Worm (Caenorhabditis elegans) whole organism, young adult: Measurements from ENCODE around the gene B0507.2.

ENCODE experiments used
- B0035.1 ChIP-seq: sonication (generic microtip); optimal IDR thresholded peaks from 2 replicates; lab custom pipeline; 2016; ENCODE audit warnings: missing genetic modification characterization, mild to moderate bottlenecking, missing compliant biosample characterization, missing genotype, missing genetic modification reagents
- ZK185.1 ChIP-seq: sonication (generic microtip); optimal IDR thresholded peaks from 2 replicates; lab custom pipeline; 2016; ENCODE audit warnings: mild to moderate bottlenecking, missing genetic modification characterization, missing compliant biosample characterization; ENCODE audit not compliant: poor library complexity, severe bottlenecking
- bed-1 ChIP-seq: fragments of 200-800 bp; sonication (Bioruptor generic); IDR thresholded peaks from 2 replicates; pipeline ENCODE4 v1.3.6; 2022; ENCODE audit warnings: missing genetic modification reagents, missing genetic modification characterization, missing compliant biosample characterization
- ceh-91 ChIP-seq: fragments of 200-800 bp; sonication (Bioruptor generic); IDR thresholded peaks from 2 replicates; pipeline ENCODE4 v1.3.6; 2022; ENCODE audit warnings: missing genetic modification reagents, missing genetic modification characterization, missing compliant biosample characterization
- egl-44 ChIP-seq: fragments of 200-800 bp; sonication (Bioruptor generic); IDR thresholded peaks from 2 replicates; pipeline ENCODE4 v1.3.6; 2022; ENCODE audit warnings: missing genetic modification reagents, missing genetic modification characterization, missing compliant biosample characterization
- egrh-3 ChIP-seq: fragments of 200-800 bp; sonication (Bioruptor generic); IDR thresholded peaks from 2 replicates; pipeline ENCODE4 v1.3.6; 2022; ENCODE audit warnings: missing genetic modification reagents, missing genetic modification characterization, missing compliant biosample characterization
- hsf-1 ChIP-seq: fragments of 200-800 bp; sonication (Bioruptor generic); IDR thresholded peaks from 2 replicates; pipeline ENCODE4 v1.3.6; 2022; ENCODE audit warnings: missing genetic modification reagents, missing genetic modification characterization, missing compliant biosample characterization
- pha-4 ChIP-seq: fragments of 150-350 bp; sonication (generic microtip); optimal IDR thresholded peaks from 2 replicates; lab custom pipeline; 2014; ENCODE audit warnings: missing biosample characterization, missing genetic modification reagents, missing genetic modification characterization

DNA sequence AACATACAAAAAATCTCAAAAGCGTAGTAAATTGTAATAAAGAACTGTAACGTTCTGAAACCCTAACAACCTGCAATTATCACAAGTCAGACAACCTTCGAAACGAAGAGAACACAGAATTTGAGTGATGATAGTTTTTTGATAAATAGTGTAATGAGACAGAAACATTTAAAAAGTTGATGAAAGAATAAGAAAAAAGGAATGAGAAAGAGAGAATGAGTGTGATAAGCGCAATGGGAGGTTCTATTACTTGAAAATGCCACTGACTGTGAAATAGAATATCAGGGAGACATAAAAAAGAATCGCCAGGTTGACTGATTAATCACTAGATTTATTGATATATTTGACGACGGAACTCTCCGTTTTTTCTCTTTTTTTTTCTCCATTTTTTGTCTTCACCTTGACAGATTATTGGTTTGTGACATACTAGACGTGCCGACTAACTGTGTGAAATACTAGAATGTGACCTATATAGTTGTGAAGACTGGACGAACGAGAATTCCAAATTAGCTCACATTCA, 25.2 kb downstream of the B0507.2 start:
- TF ChIP-seq pha-4 (tag; lab: Kevin White, UChicago): no peak
- no peak for TF ChIP-seq egrh-3 (GFP tag; lab: Robert Waterston, UW)
- TF ChIP-seq hsf-1 (GFP tag; lab: Robert Waterston, UW): no peak
- no peak for TF ChIP-seq ZK185.1 (tag; lab: Kevin White, UChicago)
- TF ChIP-seq egl-44 (GFP tag; lab: Robert Waterston, UW): no peak
- no peak for TF ChIP-seq ceh-91 (GFP tag; lab: Robert Waterston, UW)
- no peak for TF ChIP-seq B0035.1 (tag; lab: Kevin White, UChicago)
- TF ChIP-seq bed-1 (GFP tag; lab: Robert Waterston, UW): no peak
